Worm (Caenorhabditis elegans) whole organism, young adult: ENCODE results near the gene nep-23.

ENCODE experiments used
- B0261.1 ChIP-seq: sonication (generic microtip); optimal IDR thresholded peaks from 2 replicates; lab custom pipeline; 2016; ENCODE audit warnings: mild to moderate bottlenecking, missing genetic modification characterization, moderate library complexity, missing compliant biosample characterization
- F37B4.10 ChIP-seq: fragments of 200-800 bp; sonication (Bioruptor generic); IDR thresholded peaks from 2 replicates; pipeline ENCODE4 v1.3.6; 2022; ENCODE audit warnings: missing genetic modification characterization, missing compliant biosample characterization
- K11D2.4 ChIP-seq: fragments of 200-800 bp; sonication (Bioruptor generic); IDR thresholded peaks from 2 replicates; pipeline ENCODE4 v1.3.6; 2022; ENCODE audit warnings: missing genetic modification reagents, missing genetic modification characterization, missing compliant biosample characterization
- Y95B8A.8 ChIP-seq: fragments of 200-800 bp; sonication (Bioruptor generic); IDR thresholded peaks from 2 replicates; pipeline ENCODE4 v1.3.6; 2022; ENCODE audit warnings: missing genetic modification reagents, missing genetic modification characterization, missing compliant biosample characterization
- dpff-1 ChIP-seq: sonication (generic microtip); optimal IDR thresholded peaks from 2 replicates; lab custom pipeline; 2017; ENCODE audit warnings: mild to moderate bottlenecking, missing genetic modification characterization, missing compliant biosample characterization
- egl-44 ChIP-seq: fragments of 200-800 bp; sonication (Bioruptor generic); IDR thresholded peaks from 2 replicates; pipeline ENCODE4 v1.3.6; 2022; ENCODE audit warnings: missing genetic modification reagents, missing genetic modification characterization, missing compliant biosample characterization
- mcd-1 ChIP-seq: fragments of 200-800 bp; sonication (Bioruptor generic); IDR thresholded peaks from 2 replicates; pipeline ENCODE4 v1.3.6; 2022; ENCODE audit warnings: missing genetic modification reagents, missing genetic modification characterization, missing compliant biosample characterization
- nhr-27 ChIP-seq: fragments of 200-800 bp; sonication (Bioruptor generic); optimal IDR thresholded peaks from 2 replicates; lab custom pipeline; 2018; ENCODE audit warnings: mild to moderate bottlenecking, missing genetic modification characterization, moderate library complexity, missing compliant biosample characterization
- rec-8 ChIP-seq, 2 experiments: sonication (generic microtip); optimal IDR thresholded peaks; 2 replicates each; lab custom pipeline; 2016; ENCODE audit warnings: mild to moderate bottlenecking in 2 of 2, missing genetic modification characterization in 2 of 2, missing genetic modification reagents in 2 of 2, missing genotype in 2 of 2, missing biosample characterization in 1 of 2, missing compliant biosample characterization in 1 of 2, moderate library complexity in 1 of 2
- snpc-1.1 ChIP-seq: sonication (generic microtip); optimal IDR thresholded peaks from 2 replicates; lab custom pipeline; 2017; ENCODE audit warnings: missing genetic modification characterization, mild to moderate bottlenecking, missing compliant biosample characterization, antibody characterized with exemption, moderate library complexity, missing genotype, missing genetic modification reagents; ENCODE audit not compliant: insufficient read depth
- snpc-3.4 ChIP-seq: sonication (generic microtip); optimal IDR thresholded peaks from 2 replicates; lab custom pipeline; 2017; ENCODE audit warnings: missing genetic modification characterization, mild to moderate bottlenecking, missing compliant biosample characterization, antibody characterized with exemption, moderate library complexity, missing genotype, missing genetic modification reagents
- unc-62 ChIP-seq: fragments of 150-350 bp; optimal IDR thresholded peaks from 2 replicates; lab custom pipeline; 2014; ENCODE audit warnings: missing biosample characterization, missing genetic modification reagents, missing genetic modification characterization

- TF ChIP-seq dpff-1 (tag; lab: Kevin White, UChicago) (no peak), mcd-1 (GFP tag; lab: Robert Waterston, UW) (peak; percentile 53; the same call in 1 of the 2 replicates), K11D2.4 (no peak), egl-44 (GFP tag; lab: Robert Waterston, UW) (no peak), unc-62 (no peak), B0261.1 (tag; lab: Kevin White, UChicago) (no peak), Y95B8A.8 (no peak), F37B4.10 (GFP tag; lab: Robert Waterston, UW) (no peak), snpc-1.1 (tag; lab: Kevin White, UChicago) (peak; percentile 70), snpc-3.4 (tag; lab: Kevin White, UChicago) (peak; percentile 69), rec-8 (tag; optimal IDR thresholded peaks at IDR 0.05; lab: Kevin White, UChicago) (peak in 1 of 2 experiments; percentile 1), nhr-27 (tag; lab: Kevin White, UChicago) (no peak)
Observed at ce11 chrIV:16946746-16947145, 26.6 kb downstream of the nep-23 start, which contains the start of the genes Y116A8C.9 and arf-6.
